Fruit fly (Drosophila melanogaster): ENCODE results near the gene stai.

The stai gene

DNA sequence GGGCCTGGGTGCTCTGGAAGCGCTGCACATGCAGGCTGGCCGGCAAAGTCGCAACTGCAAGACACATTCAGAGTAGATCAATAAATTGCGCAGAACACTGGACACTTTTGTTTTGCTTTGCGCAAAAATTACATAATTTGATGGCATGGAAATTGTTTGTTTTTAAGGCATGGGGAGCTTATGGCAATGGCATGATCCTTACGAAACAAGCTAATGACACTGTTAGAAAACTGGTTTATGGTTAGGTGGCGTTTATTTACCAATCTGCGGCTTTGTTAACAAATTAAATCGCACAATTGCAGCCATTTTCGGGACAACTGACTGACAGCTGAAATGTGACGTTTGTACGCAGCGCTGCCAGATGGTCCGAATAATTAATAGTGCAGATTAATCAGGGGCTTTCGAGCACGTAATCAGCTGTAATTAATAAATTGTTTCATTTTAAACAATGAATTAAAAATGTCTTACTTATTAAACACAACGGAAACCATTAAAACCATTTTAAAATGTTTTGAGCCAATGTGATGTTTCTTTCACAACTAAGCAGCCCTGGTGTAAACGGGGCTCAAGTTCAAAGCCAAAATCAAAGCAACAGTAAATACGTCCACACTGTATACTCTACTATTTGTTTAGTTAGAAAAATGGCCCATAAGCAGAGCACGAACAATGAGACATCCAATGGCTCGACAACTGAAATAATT lies 37.6 kb upstream of the stai start, which contains the start of the genes ND-51 and CG13994 (continued):
- no peak for TF ChIP-seq CG6791 (GFP tag; IDR thresholded peaks at IDR 0.05; ENCODE audit: partially characterized antibody)
- TF ChIP-seq mld (GFP tag; IDR thresholded peaks at IDR 0.05; ENCODE audit: partially characterized antibody): no peak
- TF ChIP-seq stc (GFP tag; IDR thresholded peaks at IDR 0.05): peak; percentile 65
- peak; percentile 74 for TF ChIP-seq wdn (GFP tag; IDR thresholded peaks at IDR 0.05)
- peak; percentile 64; the same call in 1 of the 2 replicates for TF ChIP-seq E2f2 (GFP tag; IDR thresholded peaks at IDR 0.05)
- peak; percentile 84 for TF ChIP-seq CG7839 (tag; optimal IDR thresholded peaks at IDR 0.05)
- TF ChIP-seq wor (GFP tag; IDR thresholded peaks at IDR 0.05): peak; percentile 29; the same call in 1 of the 2 replicates
- peak; percentile 42 for TF ChIP-seq CG5180 (GFP tag; optimal IDR thresholded peaks at IDR 0.05)
- TF ChIP-seq tgo (GFP tag; IDR thresholded peaks at IDR 0.05): peak; percentile 85
- TF ChIP-seq Ets97D (GFP tag; optimal IDR thresholded peaks at IDR 0.05): peak; percentile 93
- TF ChIP-seq H15 (GFP tag; IDR thresholded peaks at IDR 0.05): peak; percentile 84; the same call in 2 of the 3 replicates
- peak; percentile 66 for TF ChIP-seq CG34376 (GFP tag; optimal IDR thresholded peaks at IDR 0.05)
- TF ChIP-seq H2.0 (GFP tag; IDR thresholded peaks at IDR 0.05): peak; percentile 73
- no peak for TF ChIP-seq TFAM (GFP tag; optimal IDR thresholded peaks at IDR 0.05)
- peak; percentile 91 for TF ChIP-seq sob (GFP tag; IDR thresholded peaks at IDR 0.05)
- TF ChIP-seq CG16863 (GFP tag; optimal IDR thresholded peaks at IDR 0.05): peak; percentile 79
- TF ChIP-seq CG13894 (tag; optimal IDR thresholded peaks at IDR 0.05): peak; percentile 78
- peak; percentile 41; the same call in 1 of the 2 replicates for TF ChIP-seq onecut (GFP tag; IDR thresholded peaks at IDR 0.05)
- TF ChIP-seq ato (GFP tag; IDR thresholded peaks at IDR 0.05; ENCODE audit: partially characterized antibody): no peak
- peak; percentile 85 for TF ChIP-seq CG5245 (GFP tag; optimal IDR thresholded peaks at IDR 0.05)
- TF ChIP-seq aop (GFP tag; IDR thresholded peaks at IDR 0.05): 0 out of 2 replicates have a peak, but pooled peaks have one; percentile 25
- TF ChIP-seq CG14441 (GFP tag; IDR thresholded peaks at IDR 0.05): peak; percentile 83
- peak; percentile 71 for TF ChIP-seq Dek (tag; optimal IDR thresholded peaks at IDR 0.05)
- TF ChIP-seq CG4707 (GFP tag; optimal IDR thresholded peaks at IDR 0.05): no peak
- TF ChIP-seq run (tag; optimal IDR thresholded peaks at IDR 0.05): peak; percentile 58
- TF ChIP-seq Rx (GFP tag; IDR thresholded peaks at IDR 0.05): peak; percentile 74
- TF ChIP-seq crol (GFP tag; IDR thresholded peaks at IDR 0.05): no peak
- peak; percentile 79 for TF ChIP-seq CG10267 (tag; optimal IDR thresholded peaks at IDR 0.05)
- peak; percentile 34 for TF ChIP-seq kah (GFP tag; optimal IDR thresholded peaks at IDR 0.05)
- peak; percentile 77 for TF ChIP-seq CG10147 (GFP tag; optimal IDR thresholded peaks at IDR 0.05)
- no peak for TF ChIP-seq jing (GFP tag; optimal IDR thresholded peaks at IDR 0.05)
- TF ChIP-seq CG18764 (GFP tag; optimal IDR thresholded peaks at IDR 0.05): peak; percentile 70
- peak; percentile 87 for TF ChIP-seq Dbx (GFP tag; IDR thresholded peaks at IDR 0.05)
- peak; percentile 79 for TF ChIP-seq Meics (GFP tag; optimal IDR thresholded peaks at IDR 0.05)
- peak; percentile 65 for TF ChIP-seq NC2β (GFP tag; optimal IDR thresholded peaks at IDR 0.05)
- peak; percentile 77 for TF ChIP-seq Drgx (GFP tag; IDR thresholded peaks at IDR 0.05)
- no peak for TF ChIP-seq CG7928 (GFP tag; optimal IDR thresholded peaks at IDR 0.05)
- peak; percentile 99 for TF ChIP-seq Ets65A (GFP tag)
- TF ChIP-seq CG15269 (tag; optimal IDR thresholded peaks at IDR 0.05): peak; percentile 83
- peak; percentile 94 for TF ChIP-seq Elba2 (GFP tag; optimal IDR thresholded peaks at IDR 0.05)
- peak; percentile 20 for TF ChIP-seq CG10565 (GFP tag; optimal IDR thresholded peaks at IDR 0.05)
- TF ChIP-seq CG6272 (GFP tag; IDR thresholded peaks at IDR 0.05): peak; percentile 70
- TF ChIP-seq odd (GFP tag; optimal IDR thresholded peaks at IDR 0.05): no peak
- peak; percentile 54 for TF ChIP-seq CG16815 (GFP tag; optimal IDR thresholded peaks at IDR 0.05)
- TF ChIP-seq inv (GFP tag; IDR thresholded peaks at IDR 0.05; ENCODE audit: partially characterized antibody): no peak
- peak; percentile 86 for TF ChIP-seq ems (GFP tag; optimal IDR thresholded peaks at IDR 0.05)
- 0 out of 2 replicates have a peak, but pooled peaks have one; percentile 16 for TF ChIP-seq CG11696 (GFP tag; IDR thresholded peaks at IDR 0.05)
- TF ChIP-seq otp (GFP tag; IDR thresholded peaks at IDR 0.05): peak; percentile 69; the same call in 2 of the 3 replicates
- TF ChIP-seq dati (GFP tag; IDR thresholded peaks at IDR 0.05): 0 out of 2 replicates have a peak, but pooled peaks have one; percentile 42
- peak; percentile 87 for TF ChIP-seq CG32532 (GFP tag; IDR thresholded peaks at IDR 0.05)

Measured in whole organism, embryonic.